Worm (Caenorhabditis elegans) whole organism, L4 larva: ENCODE results near the gene F40F11.3.
A peak's percentile ranks its signal among the peaks of the same experiment; 100 is the strongest.

Experiments
- R02D3.7 ChIP-seq: fragments of 150-350 bp; sonication (generic microtip); optimal IDR thresholded peaks from 3 replicates; lab custom pipeline; 2014; ENCODE audit warnings: missing biosample characterization, missing genetic modification characterization
- dmd-9 ChIP-seq: fragments of 200-800 bp; sonication (Bioruptor generic); IDR thresholded peaks from 2 replicates; pipeline ENCODE4 v1.3.6; 2022; ENCODE audit warnings: missing genetic modification reagents, missing genetic modification characterization, missing compliant biosample characterization
- dve-1 ChIP-seq: sonication (generic microtip); optimal IDR thresholded peaks from 2 replicates; lab custom pipeline; 2017; ENCODE audit warnings: antibody characterized with exemption, mild to moderate bottlenecking, missing genetic modification characterization, missing compliant biosample characterization; ENCODE audit not compliant: insufficient read depth
- hlh-30 ChIP-seq: sonication (generic microtip); optimal IDR thresholded peaks from 2 replicates; lab custom pipeline; 2017; ENCODE audit warnings: antibody characterized with exemption, mild to moderate bottlenecking, missing genetic modification characterization, missing compliant biosample characterization; ENCODE audit not compliant: insufficient read depth
- mdl-1 ChIP-seq, 2 experiments: fragments of 150-350 bp in 1 of 2; sonication (generic microtip) in 1 of 2; optimal IDR thresholded peaks; 2 replicates each; lab custom pipeline; 2014 to 2017; ENCODE audit warnings: missing biosample characterization in 2 of 2, missing genetic modification characterization in 2 of 2
- nhr-76 ChIP-seq: fragments of 150-350 bp; optimal IDR thresholded peaks from 2 replicates; lab custom pipeline; 2014; ENCODE audit warnings: missing biosample characterization, missing genetic modification characterization
- unc-62 ChIP-seq, 3 experiments: fragments of 150-350 bp in 1 of 3; sonication (generic microtip); optimal IDR thresholded peaks in 2 of 3; peaks in 1 of 3; 1 replicate in 1 of 3; 2 replicates in 2 of 3; lab custom pipeline; 2014 to 2017; ENCODE audit warnings: missing biosample characterization in 3 of 3, missing genetic modification characterization in 3 of 3, missing genetic modification reagents in 3 of 3, missing genotype in 1 of 3

DNA sequence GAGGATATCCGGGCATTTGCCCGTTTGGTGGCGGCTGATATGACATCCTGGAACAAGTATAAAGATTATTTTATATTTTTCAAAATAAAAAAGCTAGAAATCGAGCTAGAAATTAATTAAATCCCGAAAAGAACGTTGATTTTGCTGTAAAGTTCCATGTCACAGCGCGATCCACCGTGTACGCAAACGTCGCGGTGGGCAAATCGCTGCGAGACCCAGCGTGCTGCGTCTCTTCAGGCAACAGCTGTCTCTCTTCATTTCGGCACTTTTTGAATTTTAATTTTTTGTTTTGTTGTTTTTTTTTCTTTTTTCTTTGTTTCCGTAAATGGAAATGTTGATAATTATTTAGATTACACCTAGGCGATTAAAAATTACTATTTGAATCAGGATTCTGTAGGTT is 27.7 kb downstream of the F40F11.3 start, which contains the start of gene sec-24.1:
- peak in 1 of 2 experiments; percentile 98 for TF ChIP-seq unc-62 (GFP tag; optimal IDR thresholded peaks at IDR 0.05 in 1 of 2; lab: Kevin White, UChicago)
- no peak for TF ChIP-seq unc-62 (tag; optimal IDR thresholded peaks at IDR 0.05; lab: Kevin White, UChicago)
- peak; percentile 25 to 40 for TF ChIP-seq mdl-1 (tag; optimal IDR thresholded peaks at IDR 0.05; lab: Kevin White, UChicago)
- no peak for TF ChIP-seq dmd-9 (GFP tag; lab: Robert Waterston, UW)
- TF ChIP-seq R02D3.7, result no peak
- peak; percentile 89 for TF ChIP-seq hlh-30 (tag; lab: Kevin White, UChicago)
- TF ChIP-seq nhr-76 (tag; lab: Kevin White, UChicago), result no peak
- TF ChIP-seq dve-1 (tag; lab: Kevin White, UChicago), result peak; percentile 95
